Fruit fly (Drosophila melanogaster) Kc167 (cell line): ENCODE measurements around the gene HisCl1.

ENCODE experiments used
- Myc ChIP-seq: fragments of >200 bp; optimal IDR thresholded peaks from 2 replicates; lab custom pipeline; 2017; ENCODE audit warnings: missing external identifiers
- Sin3A ChIP-seq: fragments of >200 bp; optimal IDR thresholded peaks from 2 replicates; lab custom pipeline; 2018; ENCODE audit warnings: missing external identifiers
- insv ChIP-seq: fragments of >200 bp; optimal IDR thresholded peaks from 3 replicates; lab custom pipeline; 2018; ENCODE audit warnings: missing external identifiers
- psq ChIP-seq: fragments of >200 bp; optimal IDR thresholded peaks from 2 replicates; lab custom pipeline; 2017; ENCODE audit warnings: missing external identifiers

- TF ChIP-seq Sin3A (lab: Kevin White, UChicago) (no peak), insv (lab: Kevin White, UChicago) (no peak), psq (lab: Kevin White, UChicago) (no peak), Myc (lab: Kevin White, UChicago) (no peak)
Measured at dm6 chr3R:11759185-11759731, 27.7 kb upstream of the HisCl1 start.
